Fruit fly (Drosophila melanogaster): ENCODE measurements around the gene Octbeta1R.

The Octbeta1R gene

DNA sequence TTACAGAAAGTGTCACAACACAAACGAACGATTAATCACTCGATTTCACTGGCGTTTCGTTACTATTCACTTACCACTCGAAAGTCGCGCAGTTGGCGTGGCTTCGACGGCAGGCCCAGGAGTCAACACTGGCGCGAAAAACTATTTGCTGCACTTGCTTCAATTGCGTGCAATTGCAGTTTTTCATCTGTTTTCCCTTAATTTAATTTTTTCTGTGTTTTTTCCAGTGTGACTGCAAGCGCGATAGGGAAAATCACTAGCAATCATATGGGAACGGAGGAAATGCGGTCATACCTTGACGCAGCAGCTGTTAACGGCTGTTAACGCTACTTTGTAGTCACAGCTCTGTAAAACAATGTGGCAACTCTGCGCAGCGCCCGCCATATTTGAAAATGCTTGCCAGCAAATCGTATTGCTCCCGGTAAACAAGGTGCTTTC, 50.6 kb downstream of the Octbeta1R start, which contains the start of gene AdipoR (continued):
- peak; percentile 11 for TF ChIP-seq OdsH (GFP tag; optimal IDR thresholded peaks at IDR 0.05)
- TF ChIP-seq brk (GFP tag; optimal IDR thresholded peaks at IDR 0.05) = no peak
- TF ChIP-seq Sp1 (GFP tag; optimal IDR thresholded peaks at IDR 0.05) = peak; percentile 37
- no peak for TF ChIP-seq woc (GFP tag; optimal IDR thresholded peaks at IDR 0.05)
- no peak for TF ChIP-seq Hr78 (GFP tag; optimal IDR thresholded peaks at IDR 0.05)
- TF ChIP-seq Abd-B (GFP tag; optimal IDR thresholded peaks at IDR 0.05) = no peak
- TF ChIP-seq Dif (GFP tag; optimal IDR thresholded peaks at IDR 0.05; ENCODE audit: partially characterized antibody) = no peak
- TF ChIP-seq jim (GFP tag; optimal IDR thresholded peaks at IDR 0.05) = no peak
- TF ChIP-seq dl (GFP tag; optimal IDR thresholded peaks at IDR 0.05; ENCODE audit: insufficient read depth in 1 of 2, partially characterized antibody in 2 of 2) = no peak
- no peak for TF ChIP-seq CrebA (GFP tag; optimal IDR thresholded peaks at IDR 0.05; ENCODE audit: borderline replicate concordance)
- TF ChIP-seq ey (GFP tag; optimal IDR thresholded peaks at IDR 0.05) = no peak
- TF ChIP-seq dmrt93B (GFP tag; optimal IDR thresholded peaks at IDR 0.05) = no peak

DNA sequence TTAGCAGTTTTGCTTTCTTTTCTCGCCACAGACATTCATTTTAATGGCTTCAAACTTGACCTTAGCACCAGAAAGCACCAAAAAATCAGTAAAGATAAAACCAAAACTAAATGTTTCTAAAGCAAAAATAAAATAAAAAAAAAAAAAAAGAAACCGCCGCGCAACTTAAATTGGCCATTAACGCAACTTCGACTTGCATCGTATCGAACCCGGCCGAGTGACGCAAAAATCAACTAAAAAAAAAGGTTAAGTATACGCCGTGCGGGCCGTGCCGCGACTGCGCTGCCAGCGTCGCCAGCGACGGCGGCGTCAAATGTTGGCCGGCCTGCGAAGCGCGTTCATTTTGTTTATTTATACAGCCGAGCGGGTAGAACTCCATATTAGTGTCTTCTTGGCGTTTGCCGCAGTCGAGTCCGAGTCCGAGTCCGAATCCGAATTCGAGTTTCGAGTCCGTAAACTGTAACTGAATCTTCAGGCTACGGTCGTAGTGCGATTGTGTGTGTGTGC, 53.3 kb downstream of the Octbeta1R start, which contains the start of gene bond:
Gene bond, plus strand, starts transcription at position 375 of the 507 bp plus-strand sequence.
- TF ChIP-seq HLH106 (tag; optimal IDR thresholded peaks at IDR 0.05) (no peak), pan (optimal IDR thresholded peaks at IDR 0.05) (no peak), dsf (GFP tag; optimal IDR thresholded peaks at IDR 0.05; ENCODE audit: borderline replicate concordance) (no peak), tai (GFP tag; optimal IDR thresholded peaks at IDR 0.05) (no peak), N (GFP tag; optimal IDR thresholded peaks at IDR 0.05) (no peak), dl (GFP tag; optimal IDR thresholded peaks at IDR 0.05; ENCODE audit: insufficient read depth in 1 of 2, partially characterized antibody in 2 of 2) (no peak), Vsx2 (GFP tag; optimal IDR thresholded peaks at IDR 0.05; ENCODE audit: partially characterized antibody) (no peak), Mio (GFP tag; optimal IDR thresholded peaks at IDR 0.05) (no peak), Hr83 (GFP tag; optimal IDR thresholded peaks at IDR 0.05; ENCODE audit: poor library complexity, severe bottlenecking) (no peak), usp (GFP tag; optimal IDR thresholded peaks at IDR 0.05) (no peak), lola (GFP tag; optimal IDR thresholded peaks at IDR 0.05) (no peak), sage (GFP tag; optimal IDR thresholded peaks at IDR 0.05) (no peak), CrebA (GFP tag; optimal IDR thresholded peaks at IDR 0.05; ENCODE audit: borderline replicate concordance) (no peak), jim (GFP tag; optimal IDR thresholded peaks at IDR 0.05) (no peak), h (GFP tag; optimal IDR thresholded peaks at IDR 0.05) (no peak), sv (GFP tag; optimal IDR thresholded peaks at IDR 0.05) (no peak), dmrt93B (GFP tag; optimal IDR thresholded peaks at IDR 0.05) (no peak), Hnf4 (GFP tag; optimal IDR thresholded peaks at IDR 0.05) (no peak)

DNA sequence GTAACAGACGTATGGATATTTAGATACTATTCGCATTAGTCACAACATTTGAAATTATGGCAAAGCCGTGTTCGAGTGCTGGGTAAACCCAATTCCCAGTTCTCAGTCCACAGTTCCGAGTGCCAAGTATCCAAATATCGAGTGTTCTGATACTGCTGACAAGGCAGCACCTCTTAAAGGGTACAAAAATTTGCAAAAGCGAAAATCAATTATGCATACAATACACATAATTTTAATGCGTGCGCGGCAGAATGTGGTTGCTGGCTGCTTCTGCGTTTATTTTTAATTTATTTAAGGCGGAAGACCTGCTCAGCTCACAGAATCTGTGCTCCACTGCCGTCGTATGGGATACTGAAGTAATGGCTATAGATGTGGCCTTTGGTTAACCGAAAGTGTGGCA, 55.7 kb downstream of the Octbeta1R start:
- no peak for TF ChIP-seq jim (GFP tag; optimal IDR thresholded peaks at IDR 0.05)
- TF ChIP-seq Jra (GFP tag; optimal IDR thresholded peaks at IDR 0.05) = no peak
- TF ChIP-seq CrebA (GFP tag; optimal IDR thresholded peaks at IDR 0.05; ENCODE audit: borderline replicate concordance) = no peak
- TF ChIP-seq N (GFP tag; optimal IDR thresholded peaks at IDR 0.05) = no peak
- no peak for TF ChIP-seq dsf (GFP tag; optimal IDR thresholded peaks at IDR 0.05; ENCODE audit: borderline replicate concordance)
- TF ChIP-seq dl (GFP tag; optimal IDR thresholded peaks at IDR 0.05; ENCODE audit: insufficient read depth in 1 of 2, partially characterized antibody in 2 of 2) = no peak
- no peak for TF ChIP-seq tai (GFP tag; optimal IDR thresholded peaks at IDR 0.05)
- TF ChIP-seq h (GFP tag; optimal IDR thresholded peaks at IDR 0.05) = no peak
- TF ChIP-seq rgr (GFP tag; optimal IDR thresholded peaks at IDR 0.05) = no peak
- TF ChIP-seq CG32264 (GFP tag; optimal IDR thresholded peaks at IDR 0.05) = no peak
- TF ChIP-seq Hnf4 (GFP tag; optimal IDR thresholded peaks at IDR 0.05) = no peak
- TF ChIP-seq GATAd (GFP tag; optimal IDR thresholded peaks at IDR 0.05) = no peak
- TF ChIP-seq Hr83 (GFP tag; optimal IDR thresholded peaks at IDR 0.05; ENCODE audit: poor library complexity, severe bottlenecking) = no peak
- TF ChIP-seq Rel (GFP tag; optimal IDR thresholded peaks at IDR 0.05) = no peak
- no peak for TF ChIP-seq Rel (tag; optimal IDR thresholded peaks at IDR 0.05)
- TF ChIP-seq OdsH (GFP tag; optimal IDR thresholded peaks at IDR 0.05) = no peak
- TF ChIP-seq fru (GFP tag; optimal IDR thresholded peaks at IDR 0.05) = no peak
- TF ChIP-seq sv (GFP tag; optimal IDR thresholded peaks at IDR 0.05) = no peak

DNA sequence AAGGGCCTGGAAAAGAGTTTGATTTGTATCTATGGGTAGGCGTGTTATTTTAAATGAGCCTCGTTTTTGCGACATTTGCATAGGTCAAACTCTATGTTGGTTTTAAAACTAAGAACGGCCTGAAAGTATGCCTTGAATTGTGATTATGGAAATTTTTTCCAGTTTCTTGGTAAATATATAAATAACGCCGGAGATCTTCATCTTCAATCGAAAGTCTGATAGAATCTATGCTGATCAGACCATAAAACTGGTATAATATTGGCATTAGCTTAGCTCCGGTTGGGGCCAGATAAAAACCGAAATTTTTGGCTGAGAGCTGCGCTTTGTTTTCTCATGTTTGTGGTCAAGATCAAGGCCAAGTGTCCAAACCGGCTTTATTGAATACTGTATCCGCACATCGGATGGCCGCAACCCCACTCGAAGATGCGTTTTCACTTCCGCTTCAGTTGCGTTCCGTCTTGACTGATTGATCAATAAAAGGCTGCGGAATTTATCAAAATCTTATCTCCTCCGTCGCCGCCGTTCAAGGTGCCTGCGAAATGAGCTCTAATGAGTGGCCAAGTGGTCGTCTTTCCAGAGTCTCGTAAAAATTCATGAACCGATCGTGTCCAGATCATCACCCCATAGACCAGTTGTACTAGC, 60.2 kb downstream of the Octbeta1R start:
- no peak for TF ChIP-seq sv (GFP tag; optimal IDR thresholded peaks at IDR 0.05)
- no peak for TF ChIP-seq tai (GFP tag; optimal IDR thresholded peaks at IDR 0.05)
- TF ChIP-seq Hr83 (GFP tag; optimal IDR thresholded peaks at IDR 0.05; ENCODE audit: poor library complexity, severe bottlenecking) = no peak
- no peak for TF ChIP-seq Sp1 (GFP tag; optimal IDR thresholded peaks at IDR 0.05)
- TF ChIP-seq CG32264 (GFP tag; optimal IDR thresholded peaks at IDR 0.05) = no peak
- no peak for TF ChIP-seq Rel (GFP tag; optimal IDR thresholded peaks at IDR 0.05)
- no peak for TF ChIP-seq Rel (tag; optimal IDR thresholded peaks at IDR 0.05)
- TF ChIP-seq Jra (GFP tag; optimal IDR thresholded peaks at IDR 0.05) = no peak
- TF ChIP-seq fru (GFP tag; optimal IDR thresholded peaks at IDR 0.05) = no peak
- TF ChIP-seq dsf (GFP tag; optimal IDR thresholded peaks at IDR 0.05; ENCODE audit: borderline replicate concordance) = no peak
- TF ChIP-seq rgr (GFP tag; optimal IDR thresholded peaks at IDR 0.05) = no peak
- no peak for TF ChIP-seq jim (GFP tag; optimal IDR thresholded peaks at IDR 0.05)
- TF ChIP-seq psq (GFP tag; optimal IDR thresholded peaks at IDR 0.05) = no peak
- TF ChIP-seq HLH106 (tag; optimal IDR thresholded peaks at IDR 0.05) = no peak
- no peak for TF ChIP-seq pan (optimal IDR thresholded peaks at IDR 0.05)
- no peak for TF ChIP-seq dmrt93B (GFP tag; optimal IDR thresholded peaks at IDR 0.05)

All from whole organism, wandering third instar larva.